Worm (Caenorhabditis elegans): Measurements from ENCODE around the gene gadr-4.

Gene gadr-4

DNA sequence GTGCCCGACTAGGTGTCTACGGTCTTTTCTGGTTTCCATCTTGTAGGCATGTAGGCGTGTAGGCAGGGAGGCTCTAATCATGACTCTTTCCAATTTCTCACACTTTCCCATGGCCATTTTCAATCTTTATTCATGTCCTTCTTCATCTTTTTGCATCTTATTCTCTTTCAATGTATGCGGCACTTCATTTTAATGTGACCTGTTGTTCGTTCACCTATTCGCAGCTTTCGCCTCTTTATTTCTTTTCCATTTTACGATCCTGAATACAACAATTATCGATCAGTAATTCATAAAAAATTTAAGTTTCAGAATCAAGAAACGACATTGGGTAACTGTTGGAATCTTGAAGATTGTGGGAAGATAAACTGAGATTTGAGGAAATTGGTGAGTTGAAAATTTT lies 38.1 kb upstream of the gadr-4 start, which contains the start of gene rhgf-2:
Gene rhgf-2 (plus strand): TSS at position 301 of the 400 bp plus-strand sequence.
- TF ChIP-seq elt-2 (tag; optimal IDR thresholded peaks at IDR 0.05) = no peak
- TF ChIP-seq C04F5.9 (tag; optimal IDR thresholded peaks at IDR 0.05) = no peak
- peak; percentile 33 for TF ChIP-seq blmp-1 (tag; optimal IDR thresholded peaks at IDR 0.05)
- no peak for TF ChIP-seq lin-13 (GFP tag; optimal IDR thresholded peaks at IDR 0.05)
- no peak for TF ChIP-seq tbx-2 (tag; optimal IDR thresholded peaks at IDR 0.05)
- no peak for TF ChIP-seq nhr-84 (tag; optimal IDR thresholded peaks at IDR 0.05)
- TF ChIP-seq nhr-85 (tag) = no peak

DNA sequence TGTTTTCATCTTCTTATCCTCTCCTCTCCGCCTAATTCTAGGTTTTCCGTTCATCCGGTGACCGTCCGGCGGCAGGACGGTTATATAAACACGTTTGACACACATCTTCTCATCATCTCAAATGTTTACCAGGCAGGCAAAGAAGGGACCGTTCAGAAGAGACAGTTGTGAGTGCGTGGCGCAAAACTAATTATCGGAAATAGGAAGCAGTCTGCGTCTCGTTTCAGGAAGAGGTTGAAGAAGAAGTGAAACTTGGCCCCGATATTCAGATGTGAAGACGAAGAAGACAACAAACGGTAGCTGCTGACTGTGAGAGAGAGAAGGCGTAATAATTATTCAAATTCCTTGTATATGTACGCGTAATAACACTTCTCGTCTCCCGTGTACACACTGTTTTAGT lies 36.4 kb upstream of the gadr-4 start:
- TF ChIP-seq nhr-84 (tag; optimal IDR thresholded peaks at IDR 0.05) (no peak), ztf-11 (tag; optimal IDR thresholded peaks at IDR 0.05) (no peak), sup-37 (GFP tag; optimal IDR thresholded peaks at IDR 0.05) (no peak), blmp-1 (tag; optimal IDR thresholded peaks at IDR 0.05) (peak; percentile 65)

DNA sequence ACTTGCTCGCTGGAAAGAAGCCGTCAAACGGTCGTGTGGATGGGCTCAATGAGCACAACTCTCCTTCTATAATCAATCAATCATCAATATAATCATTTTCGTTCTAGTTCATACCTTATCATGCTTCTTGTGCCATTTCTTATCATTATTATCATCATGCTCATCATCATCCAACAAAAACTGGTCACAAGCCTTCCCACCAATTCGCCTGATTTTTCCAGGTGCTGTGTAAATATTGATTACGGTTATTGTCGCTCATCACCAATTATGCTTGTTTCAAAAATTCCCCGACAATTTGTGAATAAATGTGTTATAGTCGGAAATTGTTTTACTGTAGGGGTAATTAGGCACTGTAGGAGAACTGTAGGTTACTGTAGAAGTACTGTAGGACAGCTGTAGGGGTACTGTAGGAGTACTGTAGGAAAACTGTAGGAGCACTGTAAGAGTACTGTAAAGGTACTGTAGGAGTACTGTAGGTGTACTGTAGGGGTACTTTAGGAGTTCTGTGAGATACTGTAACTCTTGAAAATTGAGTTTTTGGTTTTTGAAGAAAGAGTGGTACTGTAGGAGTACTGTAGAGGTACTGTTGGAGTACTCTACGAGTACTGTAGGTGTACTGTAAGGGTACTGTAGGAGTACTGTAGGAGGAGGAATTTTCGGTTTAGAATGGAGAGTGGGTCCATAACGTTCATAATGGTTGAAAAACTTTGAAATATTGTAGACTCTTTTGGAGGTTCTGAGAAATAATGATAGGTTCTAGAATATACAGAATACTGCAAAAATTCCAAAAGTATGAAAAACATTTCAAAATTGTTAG lies 31.9 kb upstream of the gadr-4 start:
- TF ChIP-seq sup-37 (GFP tag; optimal IDR thresholded peaks at IDR 0.05) (peak; percentile 15), nhr-90 (tag; optimal IDR thresholded peaks at IDR 0.05; ENCODE audit: poor library complexity) (peak; percentile 31), aly-2 (tag; optimal IDR thresholded peaks at IDR 0.05) (peak; percentile 13), nhr-19 (GFP tag; conservative IDR thresholded peaks at IDR 0.05) (0 out of 2 replicates have a peak, but pooled peaks have one; percentile 8), lin-13 (GFP tag; optimal IDR thresholded peaks at IDR 0.05) (no peak), elt-3 (tag; optimal IDR thresholded peaks at IDR 0.05) (peak in 1 of 6 experiments; percentile 40), snu-23 (GFP tag; optimal IDR thresholded peaks at IDR 0.05) (peak; percentile 17), rnt-1 (tag; optimal IDR thresholded peaks at IDR 0.05) (no peak), nhr-47 (tag; optimal IDR thresholded peaks at IDR 0.05) (peak; percentile 53), nhr-85 (tag) (peak; percentile 73), pax-3 (tag; optimal IDR thresholded peaks at IDR 0.05) (no peak), fos-1 (tag; optimal IDR thresholded peaks at IDR 0.05) (no peak), efl-1 (optimal IDR thresholded peaks at IDR 0.05) (no peak), efl-1 (GFP tag; optimal IDR thresholded peaks at IDR 0.05 in 1 of 2) (peak in 1 of 2 experiments; percentile 93), nhr-20 (tag; optimal IDR thresholded peaks at IDR 0.05) (peak; percentile 30), lin-35 (GFP tag; optimal IDR thresholded peaks at IDR 0.05) (peak in 1 of 2 experiments; percentile 39), blmp-1 (tag; optimal IDR thresholded peaks at IDR 0.05) (no peak), lsy-2 (tag; optimal IDR thresholded peaks at IDR 0.05) (peak; percentile 22 to 91), ama-1 (optimal IDR thresholded peaks at IDR 0.05) (peak; percentile 69)

DNA sequence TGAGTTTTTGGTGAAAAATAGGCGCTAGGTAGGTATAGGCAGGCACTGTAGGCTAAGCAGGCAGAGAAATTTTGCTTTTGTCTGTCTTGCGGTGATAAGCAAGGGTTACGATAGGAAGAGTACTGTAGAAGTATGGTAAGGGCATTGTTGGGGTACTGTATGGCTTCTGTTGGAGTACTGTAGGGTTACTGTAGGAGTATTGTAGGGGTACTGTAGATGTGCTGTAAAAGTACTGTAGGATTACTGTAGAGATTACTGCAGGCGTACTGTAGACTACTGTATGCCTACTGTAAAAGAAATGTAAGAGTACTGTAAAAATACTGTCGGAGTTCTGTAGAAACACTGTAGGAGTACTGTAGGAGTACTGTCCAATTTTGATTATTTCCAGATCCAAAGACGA lies 30.1 kb upstream of the gadr-4 start:
- TF ChIP-seq rnt-1 (tag; optimal IDR thresholded peaks at IDR 0.05) (no peak), C04F5.9 (tag; optimal IDR thresholded peaks at IDR 0.05) (no peak), unc-98 (GFP tag; IDR thresholded peaks at IDR 0.05) (no peak), lsy-2 (tag; optimal IDR thresholded peaks at IDR 0.05) (peak in 1 of 2 experiments; percentile 33), efl-3 (GFP tag; optimal IDR thresholded peaks at IDR 0.05) (no peak)

DNA sequence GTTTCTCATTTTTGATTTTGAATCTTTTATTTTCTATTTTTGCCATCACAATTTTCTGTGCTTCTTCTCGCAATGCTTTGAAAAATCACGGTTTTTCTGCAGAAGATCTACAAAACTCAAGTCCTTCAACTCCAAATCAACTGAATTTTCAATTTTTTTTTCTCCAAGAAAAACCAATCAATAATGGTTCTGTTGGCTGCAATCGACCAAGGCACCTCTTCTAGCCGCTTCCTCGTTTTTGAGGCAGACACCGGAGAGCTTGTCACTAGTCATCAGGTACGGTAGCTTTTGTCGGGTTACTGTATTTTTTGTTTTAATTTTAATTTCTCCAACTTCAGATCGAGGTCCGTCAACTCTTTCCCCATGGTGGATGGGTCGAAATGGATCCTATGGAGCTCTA lies 29.5 kb upstream of the gadr-4 start, which contains the start of gene R11F4.1:
Gene R11F4.1 (plus strand): TSS at position 103 of the 400 bp plus-strand sequence.
- TF ChIP-seq swsn-7 (tag; optimal IDR thresholded peaks at IDR 0.05) (no peak), unc-30 (tag; optimal IDR thresholded peaks at IDR 0.05) (no peak), nhr-11 (tag; optimal IDR thresholded peaks at IDR 0.05) (no peak), mep-1 (tag; optimal IDR thresholded peaks at IDR 0.05) (no peak), pqm-1 (tag; optimal IDR thresholded peaks at IDR 0.05) (no peak), sptf-1 (tag; optimal IDR thresholded peaks at IDR 0.05) (no peak), elt-3 (tag; optimal IDR thresholded peaks at IDR 0.05) (no peak), nhr-71 (tag; optimal IDR thresholded peaks at IDR 0.05) (no peak), aha-1 (tag; optimal IDR thresholded peaks at IDR 0.05) (no peak), nhr-47 (tag; optimal IDR thresholded peaks at IDR 0.05) (no peak), tlp-1 (tag; optimal IDR thresholded peaks at IDR 0.05) (no peak)

Measured in whole organism, L1 larva.